Worm (Caenorhabditis elegans): Measurements from ENCODE around the gene W09D10.5.

- TF ChIP-seq pha-4 (tag; optimal IDR thresholded peaks at IDR 0.05) (no peak), ztf-11 (tag; optimal IDR thresholded peaks at IDR 0.05) (no peak), fkh-10 (GFP tag; optimal IDR thresholded peaks at IDR 0.05) (no peak), nfya-1 (tag; optimal IDR thresholded peaks at IDR 0.05; ENCODE audit: insufficient read depth) (no peak)
Observed at ce11 chrIII:10716091-10716490, 4.8 kb upstream of the W09D10.5 start, which contains the start of gene W09D10.4.
